Fruit fly (Drosophila melanogaster): ENCODE data around the gene Drsl3.

Drsl3 gene

dm6 chr3L:3303087-3303526 is 11.7 kb upstream of the Drsl3 start, which contains the start of gene CG14968 (continued):
- TF ChIP-seq CG15601 (tag; optimal IDR thresholded peaks at IDR 0.05) (peak; percentile 89), Usf (GFP tag; optimal IDR thresholded peaks at IDR 0.05) (peak; percentile 76), Sin3A (optimal IDR thresholded peaks at IDR 0.05) (no peak), CG3838 (GFP tag; optimal IDR thresholded peaks at IDR 0.05) (peak; percentile 66), pnt (GFP tag; optimal IDR thresholded peaks at IDR 0.05) (peak; percentile 19), CG17361 (GFP tag; IDR thresholded peaks at IDR 0.05) (peak; percentile 92), Drgx (GFP tag; IDR thresholded peaks at IDR 0.05) (peak; percentile 95), CG9609 (GFP tag; optimal IDR thresholded peaks at IDR 0.05) (peak; percentile 43), p53 (GFP tag; optimal IDR thresholded peaks at IDR 0.05) (no peak), lmd (GFP tag; IDR thresholded peaks at IDR 0.05) (peak; percentile 96), unpg (GFP tag; optimal IDR thresholded peaks at IDR 0.05) (peak; percentile 95), Tbp (GFP tag; optimal IDR thresholded peaks at IDR 0.05) (no peak), CG17186 (GFP tag; optimal IDR thresholded peaks at IDR 0.05) (no peak), HmgZ (tag; optimal IDR thresholded peaks at IDR 0.05) (peak; percentile 93), CG4328 (GFP tag; optimal IDR thresholded peaks at IDR 0.05) (peak; percentile 57), D19A (tag; optimal IDR thresholded peaks at IDR 0.05) (peak; percentile 84), CG10321 (GFP tag; IDR thresholded peaks at IDR 0.05) (peak; percentile 81), CG32767 (GFP tag; IDR thresholded peaks at IDR 0.05) (peak; percentile 96), Lpt (GFP tag; optimal IDR thresholded peaks at IDR 0.05) (no peak), CG4617 (GFP tag; optimal IDR thresholded peaks at IDR 0.05; ENCODE audit: borderline replicate concordance) (peak; percentile 67), Pdp1 (GFP tag; optimal IDR thresholded peaks at IDR 0.05) (peak; percentile 66 to 74), Rfx (GFP tag; IDR thresholded peaks at IDR 0.05) (peak; percentile 99), Dad (GFP tag; optimal IDR thresholded peaks at IDR 0.05) (peak; percentile 86), fru (optimal IDR thresholded peaks at IDR 0.05) (no peak), CG2712 (tag; optimal IDR thresholded peaks at IDR 0.05) (peak; percentile 87), CG6175 (GFP tag; IDR thresholded peaks at IDR 0.05) (peak; percentile 94), CG5953 (GFP tag; IDR thresholded peaks at IDR 0.05) (peak; percentile 91), H2.0 (GFP tag; IDR thresholded peaks at IDR 0.05) (peak; percentile 96), HLH3B (GFP tag; IDR thresholded peaks at IDR 0.05) (peak; percentile 96), CG31365 (tag; optimal IDR thresholded peaks at IDR 0.05) (peak; percentile 73), C15 (GFP tag; IDR thresholded peaks at IDR 0.05) (peak; percentile 90), NFAT (GFP tag; IDR thresholded peaks at IDR 0.05) (peak; percentile 96), CG30431 (GFP tag; optimal IDR thresholded peaks at IDR 0.05) (peak; percentile 74), H15 (GFP tag; IDR thresholded peaks at IDR 0.05) (peak; percentile 93), dm (GFP tag; optimal IDR thresholded peaks at IDR 0.05) (no peak), pfk (GFP tag; optimal IDR thresholded peaks at IDR 0.05) (no peak), CG9876 (GFP tag; optimal IDR thresholded peaks at IDR 0.05) (no peak), sens (GFP tag) (peak; percentile 97), CG11695 (GFP tag; IDR thresholded peaks at IDR 0.05) (peak; percentile 96), CG14860 (GFP tag; IDR thresholded peaks at IDR 0.05; ENCODE audit: partially characterized antibody) (no peak), Dll (GFP tag; IDR thresholded peaks at IDR 0.05; ENCODE audit: partially characterized antibody) (no peak), CG11504 (tag; optimal IDR thresholded peaks at IDR 0.05) (peak; percentile 95), mam (GFP tag; optimal IDR thresholded peaks at IDR 0.05) (peak; percentile 89), Bdp1 (GFP tag; optimal IDR thresholded peaks at IDR 0.05) (peak; percentile 70), Sox102F (GFP tag; optimal IDR thresholded peaks at IDR 0.05) (peak; percentile 97), Bteb2 (GFP tag; optimal IDR thresholded peaks at IDR 0.05) (peak; percentile 90), Hr3 (GFP tag; optimal IDR thresholded peaks at IDR 0.05) (peak; percentile 91), sd (tag; optimal IDR thresholded peaks at IDR 0.05) (peak; percentile 76), CG34376 (GFP tag; optimal IDR thresholded peaks at IDR 0.05) (peak; percentile 62), CG18476 (GFP tag; optimal IDR thresholded peaks at IDR 0.05) (peak; percentile 90), twi (tag; optimal IDR thresholded peaks at IDR 0.05) (peak; percentile 78), CG15696 (tag; optimal IDR thresholded peaks at IDR 0.05) (peak; percentile 71), gt (GFP tag; IDR thresholded peaks at IDR 0.05) (peak; percentile 82)
